Fruit fly (Drosophila melanogaster) whole organism, embryonic: ENCODE data around the gene Gbs-70E.

ENCODE experiments used
- Atf3 ChIP-seq: fragments of 200-800 bp; sonication (Bioruptor generic); optimal IDR thresholded peaks from 3 replicates; lab custom pipeline; 2016; ENCODE audit warnings: missing biosample characterization, missing genetic modification characterization
- B-H2 ChIP-seq: fragments of 200-800 bp; sonication (Bioruptor generic); optimal IDR thresholded peaks from 2 replicates; lab custom pipeline; 2018; ENCODE audit warnings: missing biosample characterization, mild to moderate bottlenecking, missing genetic modification characterization
- CG10543 ChIP-seq: fragments of 200-800 bp; sonication (Bioruptor generic); optimal IDR thresholded peaks from 3 replicates; lab custom pipeline; 2017; ENCODE audit warnings: missing biosample characterization, mild to moderate bottlenecking, missing genetic modification characterization, moderate library complexity
- CG11695 ChIP-seq: fragments of 200-800 bp; sonication (Bioruptor generic); IDR thresholded peaks from 3 replicates; pipeline ENCODE4 v1.3.6; 2022; ENCODE audit warnings: missing biosample characterization, missing genetic modification characterization
- CG12391 ChIP-seq: fragments of 200-800 bp; sonication (Bioruptor generic); optimal IDR thresholded peaks from 3 replicates; lab custom pipeline; 2018; ENCODE audit warnings: missing biosample characterization, mild to moderate bottlenecking, missing genetic modification characterization, moderate library complexity
- CG12942 ChIP-seq: fragments of 200-800 bp; sonication (Bioruptor generic); optimal IDR thresholded peaks from 3 replicates; lab custom pipeline; 2016; ENCODE audit warnings: missing biosample characterization, missing genetic modification characterization
- CG15514 ChIP-seq: fragments of 200-800 bp; sonication (Bioruptor generic); optimal IDR thresholded peaks from 3 replicates; lab custom pipeline; 2017; ENCODE audit warnings: missing biosample characterization, missing genetic modification characterization, mild to moderate bottlenecking, moderate library complexity, missing genetic modification reagents
- CG1832 ChIP-seq: fragments of 200-800 bp; sonication (Bioruptor generic); optimal IDR thresholded peaks from 2 replicates; lab custom pipeline; 2017; ENCODE audit warnings: missing biosample characterization, mild to moderate bottlenecking, missing genetic modification characterization, inconsistent platforms
- CG2199 ChIP-seq: fragments of 200-800 bp; sonication (Bioruptor generic); IDR thresholded peaks from 3 replicates; pipeline ENCODE4 v1.3.6; 2022; ENCODE audit warnings: missing biosample characterization, missing genetic modification characterization
- CG32532 ChIP-seq: fragments of 200-800 bp; sonication (Bioruptor generic); IDR thresholded peaks from 2 replicates; pipeline ENCODE4 v1.3.6; 2022; ENCODE audit warnings: missing biosample characterization, missing genetic modification characterization
- CG33557 ChIP-seq: fragments of 200-800 bp; sonication (Bioruptor generic); optimal IDR thresholded peaks from 2 replicates; lab custom pipeline; 2019; ENCODE audit warnings: missing biosample characterization, mild to moderate bottlenecking, missing genetic modification characterization, moderate library complexity
- CG4282 ChIP-seq: fragments of 200-800 bp; sonication (Bioruptor generic); optimal IDR thresholded peaks from 2 replicates; lab custom pipeline; 2016; ENCODE audit warnings: missing biosample characterization, missing genetic modification characterization
- CG4424 ChIP-seq: fragments of 200-800 bp; sonication (Bioruptor generic); optimal IDR thresholded peaks from 3 replicates; lab custom pipeline; 2016; ENCODE audit warnings: missing biosample characterization, missing genetic modification characterization
- CG5953 ChIP-seq: fragments of 200-800 bp; sonication (Bioruptor generic); IDR thresholded peaks from 2 replicates; pipeline ENCODE4 v1.3.6; 2022; ENCODE audit warnings: missing biosample characterization, missing genetic modification characterization
- CG8924 ChIP-seq: fragments of 200-800 bp; optimal IDR thresholded peaks from 3 replicates; lab custom pipeline; 2019; ENCODE audit warnings: missing biosample characterization, mild to moderate bottlenecking, missing genetic modification characterization, moderate library complexity
- CG9876 ChIP-seq: fragments of 200-800 bp; sonication (Bioruptor generic); optimal IDR thresholded peaks from 2 replicates; lab custom pipeline; 2016; ENCODE audit warnings: missing biosample characterization, missing genetic modification characterization
- CTCF ChIP-seq: fragments of 200-800 bp; sonication (Bioruptor generic); optimal IDR thresholded peaks from 2 replicates; lab custom pipeline; 2017; ENCODE audit warnings: missing biosample characterization, mild to moderate bottlenecking, missing genetic modification characterization, moderate library complexity
- D ChIP-seq, 2 experiments: fragments of 200-800 bp in 1 of 2; fragments of >200 bp in 1 of 2; sonication (Bioruptor generic) in 1 of 2; optimal IDR thresholded peaks; 2 replicates in 1 of 2; 3 replicates in 1 of 2; lab custom pipeline; 2017; ENCODE audit warnings: mild to moderate bottlenecking in 1 of 2, missing biosample characterization in 1 of 2, missing genetic modification characterization in 1 of 2, missing genetic modification reagents in 1 of 2
- GATAe ChIP-seq: fragments of 200-800 bp; sonication (Bioruptor generic); conservative IDR thresholded peaks from 2 replicates; pipeline ENCODE4 v1.3.6; 2022; ENCODE audit warnings: missing biosample characterization, missing genetic modification characterization
- H15 ChIP-seq: fragments of 200-800 bp; sonication (Bioruptor generic); IDR thresholded peaks from 3 replicates; pipeline ENCODE4 v1.3.6; 2022; ENCODE audit warnings: missing biosample characterization, missing genetic modification characterization
- Hmr ChIP-seq: fragments of 200-800 bp; sonication (Bioruptor generic); optimal IDR thresholded peaks from 3 replicates; lab custom pipeline; 2017; ENCODE audit warnings: mild to moderate bottlenecking, missing biosample characterization, missing genetic modification reagents, missing genetic modification characterization
- Hr3 ChIP-seq: fragments of 200-800 bp; sonication (Bioruptor generic); optimal IDR thresholded peaks from 3 replicates; lab custom pipeline; 2016; ENCODE audit warnings: missing biosample characterization, missing genetic modification characterization
- Hr51 ChIP-seq, 2 experiments: fragments of 200-800 bp; sonication (Bioruptor generic); optimal IDR thresholded peaks; 2 replicates in 1 of 2; 3 replicates in 1 of 2; lab custom pipeline; 2016 to 2018; ENCODE audit warnings: missing biosample characterization in 2 of 2, missing genetic modification characterization in 2 of 2, mild to moderate bottlenecking in 1 of 2, moderate library complexity in 1 of 2
- Mrtf ChIP-seq: fragments of 200-800 bp; sonication (Bioruptor generic); IDR thresholded peaks from 3 replicates; pipeline ENCODE4 v1.3.6; 2022; ENCODE audit warnings: missing biosample characterization, missing genetic modification characterization
- Poxn ChIP-seq: fragments of 200-800 bp; sonication (Bioruptor generic); IDR thresholded peaks from 2 replicates; pipeline ENCODE4 v1.3.6; 2022; ENCODE audit warnings: missing biosample characterization, missing genetic modification characterization
- Rx ChIP-seq: fragments of 200-800 bp; sonication (Bioruptor generic); IDR thresholded peaks from 2 replicates; pipeline ENCODE4 v1.3.6; 2022; ENCODE audit warnings: missing biosample characterization, missing genetic modification characterization
- Sin3A ChIP-seq: fragments of >200 bp; optimal IDR thresholded peaks from 2 replicates; lab custom pipeline; 2018
- Spps ChIP-seq: fragments of 200-800 bp; sonication (Bioruptor generic); optimal IDR thresholded peaks from 2 replicates; lab custom pipeline; 2018; ENCODE audit warnings: missing biosample characterization, mild to moderate bottlenecking, missing genetic modification characterization
- bab2 ChIP-seq: fragments of 200-800 bp; sonication (Bioruptor generic); optimal IDR thresholded peaks from 2 replicates; lab custom pipeline; 2016; ENCODE audit warnings: missing biosample characterization, missing genetic modification characterization
- chif ChIP-seq, 2 experiments: fragments of 200-800 bp; sonication (Bioruptor generic); optimal IDR thresholded peaks; 3 replicates each; lab custom pipeline; 2016; ENCODE audit warnings: missing biosample characterization in 2 of 2, missing genetic modification characterization in 2 of 2
- dimm ChIP-seq: fragments of 200-800 bp; sonication (Bioruptor generic); IDR thresholded peaks from 2 replicates; pipeline ENCODE4 v1.3.6; 2022; ENCODE audit warnings: missing biosample characterization, missing genetic modification characterization
- esg ChIP-seq: fragments of 200-800 bp; sonication (Bioruptor generic); conservative IDR thresholded peaks from 2 replicates; pipeline ENCODE4 v1.3.6; 2022; ENCODE audit warnings: missing biosample characterization, missing genetic modification characterization
- eyg ChIP-seq: fragments of 200-800 bp; sonication (Bioruptor generic); optimal IDR thresholded peaks from 3 replicates; lab custom pipeline; 2016; ENCODE audit warnings: missing biosample characterization, missing genetic modification characterization
- fd3F ChIP-seq: fragments of 200-800 bp; sonication (Bioruptor generic); optimal IDR thresholded peaks from 2 replicates; lab custom pipeline; 2018; ENCODE audit warnings: missing biosample characterization, mild to moderate bottlenecking, missing genetic modification characterization, moderate library complexity
- fd64A ChIP-seq: fragments of 200-800 bp; sonication (Bioruptor generic); optimal IDR thresholded peaks from 3 replicates; lab custom pipeline; 2018; ENCODE audit warnings: missing biosample characterization, mild to moderate bottlenecking, missing genetic modification characterization
- gcm ChIP-seq: fragments of 200-800 bp; sonication (Bioruptor generic); optimal IDR thresholded peaks from 2 replicates; lab custom pipeline; 2019; ENCODE audit warnings: missing biosample characterization, mild to moderate bottlenecking, missing genetic modification characterization, moderate library complexity
- gem ChIP-seq: fragments of 200-800 bp; sonication (Bioruptor generic); optimal IDR thresholded peaks from 2 replicates; lab custom pipeline; 2019; ENCODE audit warnings: missing biosample characterization, mild to moderate bottlenecking, missing genetic modification characterization, moderate library complexity
- gt ChIP-seq: fragments of 200-800 bp; sonication (Bioruptor generic); IDR thresholded peaks from 2 replicates; pipeline ENCODE4 v1.3.6; 2022; ENCODE audit warnings: missing biosample characterization, missing genetic modification characterization
- jigr1 ChIP-seq: fragments of 200-800 bp; sonication (Bioruptor generic); IDR thresholded peaks from 3 replicates; pipeline ENCODE4 v1.3.6; 2022; ENCODE audit warnings: missing biosample characterization, missing genetic modification characterization
- jing ChIP-seq: fragments of 200-800 bp; sonication (Bioruptor generic); optimal IDR thresholded peaks from 2 replicates; lab custom pipeline; 2018; ENCODE audit warnings: missing biosample characterization, mild to moderate bottlenecking, missing genetic modification characterization
- jumu ChIP-seq: fragments of 200-800 bp; sonication (Bioruptor generic); optimal IDR thresholded peaks from 3 replicates; lab custom pipeline; 2016; ENCODE audit warnings: missing biosample characterization, missing genetic modification characterization
- kay ChIP-seq: fragments of 200-800 bp; sonication (Bioruptor generic); optimal IDR thresholded peaks from 2 replicates; lab custom pipeline; 2016; ENCODE audit warnings: missing biosample characterization, missing genetic modification characterization
- ken ChIP-seq: fragments of 200-800 bp; sonication (Bioruptor generic); IDR thresholded peaks from 3 replicates; pipeline ENCODE4 v1.3.6; 2022; ENCODE audit warnings: missing biosample characterization, missing genetic modification characterization
- klu ChIP-seq: fragments of 200-800 bp; sonication (Bioruptor generic); IDR thresholded peaks from 2 replicates; pipeline ENCODE4 v1.3.6; 2022; ENCODE audit warnings: missing biosample characterization, missing genetic modification characterization
- maf-S ChIP-seq: fragments of 200-800 bp; sonication (Bioruptor generic); optimal IDR thresholded peaks from 2 replicates; lab custom pipeline; 2016; ENCODE audit warnings: missing biosample characterization, missing genetic modification characterization
- mam ChIP-seq: fragments of 200-800 bp; sonication (Bioruptor generic); optimal IDR thresholded peaks from 3 replicates; lab custom pipeline; 2016; ENCODE audit warnings: missing biosample characterization, missing genetic modification characterization
- ranshi ChIP-seq: fragments of 200-800 bp; sonication (Bioruptor generic); IDR thresholded peaks from 2 replicates; pipeline ENCODE4 v1.3.6; 2022; ENCODE audit warnings: missing biosample characterization, missing genetic modification characterization
- sens-2 ChIP-seq: fragments of 200-800 bp; sonication (Bioruptor generic); IDR thresholded peaks from 2 replicates; pipeline ENCODE4 v1.3.6; 2022; ENCODE audit warnings: missing biosample characterization, missing genetic modification characterization
- sisA ChIP-seq: fragments of 200-800 bp; sonication (Bioruptor generic); IDR thresholded peaks from 2 replicates; pipeline ENCODE4 v1.3.6; 2022; ENCODE audit warnings: missing biosample characterization, missing genetic modification characterization
- slp2 ChIP-seq: fragments of 200-800 bp; sonication (Bioruptor generic); optimal IDR thresholded peaks from 2 replicates; lab custom pipeline; 2016; ENCODE audit warnings: missing biosample characterization, missing genetic modification characterization
- tgo ChIP-seq: fragments of 200-800 bp; sonication (Bioruptor generic); IDR thresholded peaks from 3 replicates; pipeline ENCODE4 v1.3.6; 2022; ENCODE audit warnings: missing biosample characterization, missing genetic modification characterization
- twi ChIP-seq: fragments of 200-800 bp; optimal IDR thresholded peaks from 2 replicates; lab custom pipeline; 2019; ENCODE audit warnings: missing biosample characterization, mild to moderate bottlenecking, missing genetic modification characterization, moderate library complexity
- wor ChIP-seq: fragments of 200-800 bp; sonication (Bioruptor generic); IDR thresholded peaks from 2 replicates; pipeline ENCODE4 v1.3.6; 2022; ENCODE audit warnings: missing biosample characterization, missing genetic modification characterization

Gene Gbs-70E

dm6 chr3L:14555052-14555451 is 4.3 kb upstream of the Gbs-70E start (continued):
- TF ChIP-seq CG33557 (GFP tag; lab: Kevin White, UChicago) (peak; percentile 47), CTCF (peak; percentile 16), gt (no peak), esg (no peak), maf-S (GFP tag; lab: Kevin White, UChicago) (no peak), H15 (GFP tag; lab: Robert Waterston, UW) (no peak), Hr51 (GFP tag; optimal IDR thresholded peaks at IDR 0.05; lab: Kevin White, UChicago) (peak in 1 of 2 experiments; percentile 10), mam (GFP tag; lab: Kevin White, UChicago) (no peak), twi (tag; lab: Kevin White, UChicago) (no peak), ken (no peak), CG4282 (no peak), CG9876 (GFP tag; lab: Kevin White, UChicago) (no peak), chif (GFP tag; optimal IDR thresholded peaks at IDR 0.05; lab: Kevin White, UChicago) (no peak), CG15514 (GFP tag; lab: Kevin White, UChicago) (peak; percentile 68), wor (GFP tag; lab: Robert Waterston, UW) (no peak), B-H2 (GFP tag; lab: Kevin White, UChicago) (no peak), jing (GFP tag; lab: Kevin White, UChicago) (no peak), Poxn (GFP tag; lab: Robert Waterston, UW) (no peak), jumu (GFP tag; lab: Kevin White, UChicago) (no peak), Sin3A (lab: Kevin White, UChicago) (no peak), gcm (GFP tag; lab: Kevin White, UChicago) (no peak), fd3F (GFP tag; lab: Kevin White, UChicago) (no peak), D (optimal IDR thresholded peaks at IDR 0.05; lab: Kevin White, UChicago) (no peak), D (GFP tag; optimal IDR thresholded peaks at IDR 0.05; lab: Kevin White, UChicago) (peak; percentile 61), sisA (GFP tag; lab: Robert Waterston, UW) (no peak), Hmr (no peak), CG12942 (GFP tag; lab: Kevin White, UChicago) (no peak), Hr3 (no peak), CG12391 (peak; percentile 7), Rx (no peak), fd64A (GFP tag; lab: Kevin White, UChicago) (peak; percentile 76), klu (GFP tag; lab: Robert Waterston, UW) (no peak), ranshi (GFP tag; lab: Robert Waterston, UW) (no peak; the same call in 1 of the 2 replicates), GATAe (GFP tag; lab: Robert Waterston, UW) (no peak), eyg (no peak), Atf3 (GFP tag; lab: Kevin White, UChicago) (no peak), CG10543 (GFP tag; lab: Kevin White, UChicago) (peak; percentile 68), Spps (tag; lab: Kevin White, UChicago) (no peak), Mrtf (no peak), CG8924 (tag; lab: Kevin White, UChicago) (peak; percentile 21), CG2199 (GFP tag; lab: Robert Waterston, UW) (peak; percentile 95), CG1832 (GFP tag; lab: Kevin White, UChicago) (no peak), CG11695 (no peak), slp2 (GFP tag; lab: Kevin White, UChicago) (no peak), tgo (no peak), CG4424 (GFP tag; lab: Kevin White, UChicago) (peak; percentile 23), dimm (GFP tag; lab: Robert Waterston, UW) (no peak), kay (GFP tag; lab: Kevin White, UChicago) (no peak), jigr1 (GFP tag; lab: Robert Waterston, UW) (no peak), gem (tag; lab: Kevin White, UChicago) (peak; percentile 15), sens-2 (0 out of 2 replicates have a peak, but pooled peaks have one; percentile 9), CG32532 (GFP tag; lab: Robert Waterston, UW) (no peak; the same call in 1 of the 2 replicates), CG5953 (GFP tag; lab: Robert Waterston, UW) (no peak), bab2 (no peak)
